Comparison of ENCODE assay signal across 4 worm cellular contexts in genomic region chrII:7945168-7945567, ce11.
A peak's percentile ranks its signal among the peaks of the same experiment; 100 is the strongest.
TF ChIP-seq lines count a peak whose summit lies in the region.

Gene dbt-1, minus strand, starts transcription at chrII:7945206.

TF ChIP-seq in whole organism, L2 larva, 48 proteins besides CTCF, POLR2A, EP300 and RAD21 (continues in another document):
- TF ChIP-seq fos-1 (tag; optimal IDR thresholded peaks at IDR 0.05; lab: Kevin White, UChicago) (peak; percentile 23), Y55F3AM.14 (GFP tag; optimal IDR thresholded peaks at IDR 0.05; lab: Kevin White, UChicago) (no peak), sem-4 (tag; optimal IDR thresholded peaks at IDR 0.05; lab: Kevin White, UChicago) (no peak), mbf-1 (tag; optimal IDR thresholded peaks at IDR 0.05; lab: Kevin White, UChicago) (no peak), sma-3 (GFP tag; optimal IDR thresholded peaks at IDR 0.05; lab: Kevin White, UChicago) (peak; percentile 73), nhr-21 (tag; optimal IDR thresholded peaks at IDR 0.05; lab: Kevin White, UChicago) (peak; percentile 88), lin-13 (GFP tag; optimal IDR thresholded peaks at IDR 0.05; lab: Kevin White, UChicago) (peak; percentile 64), unc-62 (GFP tag; optimal IDR thresholded peaks at IDR 0.05; lab: Kevin White, UChicago) (no peak), sma-9 (GFP tag; optimal IDR thresholded peaks at IDR 0.05; lab: Kevin White, UChicago) (peak; percentile 91), sma-9 (tag; optimal IDR thresholded peaks at IDR 0.05; lab: Kevin White, UChicago) (no peak), crh-2 (tag; optimal IDR thresholded peaks at IDR 0.05; lab: Kevin White, UChicago) (peak; percentile 87), nhr-23 (tag; optimal IDR thresholded peaks at IDR 0.05; lab: Kevin White, UChicago) (no peak), blmp-1 (tag; optimal IDR thresholded peaks at IDR 0.05; lab: Kevin White, UChicago; ENCODE audit: insufficient read depth) (peak; percentile 51), ZK546.5 (tag; optimal IDR thresholded peaks at IDR 0.05; lab: Kevin White, UChicago) (no peak), ama-1 (optimal IDR thresholded peaks at IDR 0.05; lab: Kevin White, UChicago) (peak; percentile 82), nhr-10 (tag; optimal IDR thresholded peaks at IDR 0.05; lab: Kevin White, UChicago) (peak; percentile 29), ztf-1 (GFP tag; conservative IDR thresholded peaks at IDR 0.05; lab: Robert Waterston, UW) (no peak), mab-5 (tag; optimal IDR thresholded peaks at IDR 0.05; lab: Kevin White, UChicago) (peak; percentile 79), R02D3.7 (tag; optimal IDR thresholded peaks at IDR 0.05; lab: Kevin White, UChicago) (peak; percentile 46), dmd-4 (tag; optimal IDR thresholded peaks at IDR 0.05; lab: Kevin White, UChicago) (peak; percentile 26), nhr-11 (tag; optimal IDR thresholded peaks at IDR 0.05; lab: Kevin White, UChicago) (no peak), egl-27 (tag; optimal IDR thresholded peaks at IDR 0.05; lab: Kevin White, UChicago) (peak; percentile 80), nhr-6 (tag; optimal IDR thresholded peaks at IDR 0.05; lab: Kevin White, UChicago) (peak; percentile 71)

TF ChIP-seq in whole organism, L4 larva, 104 proteins besides CTCF, POLR2A, EP300 and RAD21 (continues in another document):
- TF ChIP-seq F26F4.8 (GFP tag; conservative IDR thresholded peaks at IDR 0.05; lab: Robert Waterston, UW) (no peak), saeg-2 (GFP tag; IDR thresholded peaks at IDR 0.05; lab: Robert Waterston, UW) (no peak), skn-1 (tag; optimal IDR thresholded peaks at IDR 0.05; lab: Kevin White, UChicago) (no peak), php-3 (GFP tag; IDR thresholded peaks at IDR 0.05; lab: Robert Waterston, UW) (0 out of 2 replicates have a peak, but pooled peaks have one; percentile 18), tra-1 (GFP tag; IDR thresholded peaks at IDR 0.05; lab: Robert Waterston, UW) (0 out of 2 replicates have a peak, but pooled peaks have one; percentile 10), zfp-3 (GFP tag; conservative IDR thresholded peaks at IDR 0.05; lab: Robert Waterston, UW) (no peak), nhr-11 (tag; optimal IDR thresholded peaks at IDR 0.05; lab: Kevin White, UChicago) (peak; percentile 57), F37D6.2 (tag; optimal IDR thresholded peaks at IDR 0.05; lab: Kevin White, UChicago) (peak; percentile 38), hif-1 (tag; optimal IDR thresholded peaks at IDR 0.05; lab: Kevin White, UChicago) (peak in 1 of 2 experiments; percentile 32), ceh-32 (tag; optimal IDR thresholded peaks at IDR 0.05; lab: Kevin White, UChicago; ENCODE audit: poor library complexity) (no peak), jun-1 (tag; optimal IDR thresholded peaks at IDR 0.05; lab: Kevin White, UChicago) (peak; percentile 24), ZK546.5 (tag; optimal IDR thresholded peaks at IDR 0.05; lab: Kevin White, UChicago) (no peak), D1046.2 (GFP tag; IDR thresholded peaks at IDR 0.05; lab: Robert Waterston, UW) (no peak), daf-19 (GFP tag; conservative IDR thresholded peaks at IDR 0.05; lab: Robert Waterston, UW) (no peak), dmd-6 (GFP tag; IDR thresholded peaks at IDR 0.05; lab: Robert Waterston, UW) (no peak; the same call in 1 of the 2 replicates), Y48G9A.11 (GFP tag; IDR thresholded peaks at IDR 0.05; lab: Robert Waterston, UW) (no peak), nhr-102 (tag; optimal IDR thresholded peaks at IDR 0.05; lab: Kevin White, UChicago) (peak; percentile 83), spr-1 (tag; optimal IDR thresholded peaks at IDR 0.05; lab: Kevin White, UChicago) (peak; percentile 15), ama-1 (optimal IDR thresholded peaks at IDR 0.05; lab: Kevin White, UChicago) (peak; percentile 43), duxl-1 (tag; optimal IDR thresholded peaks at IDR 0.05; lab: Kevin White, UChicago; ENCODE audit: poor library complexity) (peak; percentile 86), hlh-30 (tag; optimal IDR thresholded peaks at IDR 0.05; lab: Kevin White, UChicago; ENCODE audit: insufficient read depth) (peak; percentile 53), rbr-2 (tag; optimal IDR thresholded peaks at IDR 0.05; lab: Kevin White, UChicago) (peak; percentile 72), tag-97 (GFP tag; IDR thresholded peaks at IDR 0.05; lab: Robert Waterston, UW) (no peak)

TF ChIP-seq in whole organism, late embryonic, 69 proteins besides CTCF, POLR2A, EP300 and RAD21:
- peak; percentile 32 for TF ChIP-seq nfya-1 (tag; optimal IDR thresholded peaks at IDR 0.05; lab: Kevin White, UChicago)
- no peak for TF ChIP-seq ceh-22 (tag; optimal IDR thresholded peaks at IDR 0.05; lab: Kevin White, UChicago)
- TF ChIP-seq tbx-2 (tag; optimal IDR thresholded peaks at IDR 0.05; lab: Kevin White, UChicago) = peak; percentile 34
- peak; percentile 4 for TF ChIP-seq dve-1 (tag; optimal IDR thresholded peaks at IDR 0.05; lab: Kevin White, UChicago)
- no peak for TF ChIP-seq hlh-13 (GFP tag; optimal IDR thresholded peaks at IDR 0.05; lab: Kevin White, UChicago)
- peak; percentile 41 for TF ChIP-seq unc-55 (GFP tag; optimal IDR thresholded peaks at IDR 0.05; lab: Kevin White, UChicago)

TF ChIP-seq in whole organism, mixed stage, embryonic, 35 proteins besides CTCF, POLR2A, EP300 and RAD21:
- TF ChIP-seq blmp-1 (tag; optimal IDR thresholded peaks at IDR 0.05; lab: Kevin White, UChicago) (no peak), pha-4 (tag; optimal IDR thresholded peaks at IDR 0.05; lab: Kevin White, UChicago) (peak; percentile 71), ces-1 (GFP tag; optimal IDR thresholded peaks at IDR 0.05; lab: Kevin White, UChicago) (peak; percentile 38), ham-2 (GFP tag; optimal IDR thresholded peaks at IDR 0.05; lab: Kevin White, UChicago) (no peak), drap-1 (GFP tag; optimal IDR thresholded peaks at IDR 0.05; lab: Kevin White, UChicago) (no peak), mep-1 (tag; optimal IDR thresholded peaks at IDR 0.05; lab: Kevin White, UChicago) (peak; percentile 65), mab-5 (tag; optimal IDR thresholded peaks at IDR 0.05; lab: Kevin White, UChicago) (no peak), bed-3 (GFP tag; optimal IDR thresholded peaks at IDR 0.05; lab: Kevin White, UChicago) (no peak), unc-39 (tag; optimal IDR thresholded peaks at IDR 0.05; lab: Kevin White, UChicago) (no peak), snpc-4 (tag; optimal IDR thresholded peaks at IDR 0.05; lab: Kevin White, UChicago) (no peak), unc-62 (GFP tag; optimal IDR thresholded peaks at IDR 0.05; lab: Kevin White, UChicago) (peak; percentile 3), M03D4.4 (tag; optimal IDR thresholded peaks at IDR 0.05; lab: Kevin White, UChicago) (no peak), ceh-39 (tag; optimal IDR thresholded peaks at IDR 0.05; lab: Kevin White, UChicago) (no peak), sem-2 (GFP tag; optimal IDR thresholded peaks at IDR 0.05; lab: Kevin White, UChicago) (no peak), nhr-12 (tag; optimal IDR thresholded peaks at IDR 0.05; lab: Kevin White, UChicago) (no peak), ceh-83 (GFP tag; optimal IDR thresholded peaks at IDR 0.05; lab: Kevin White, UChicago) (no peak), ztf-11 (tag; optimal IDR thresholded peaks at IDR 0.05; lab: Kevin White, UChicago) (no peak), flh-1 (GFP tag; optimal IDR thresholded peaks at IDR 0.05; lab: Kevin White, UChicago) (no peak), sptf-1 (tag; optimal IDR thresholded peaks at IDR 0.05; lab: Kevin White, UChicago) (no peak), ceh-43 (GFP tag; optimal IDR thresholded peaks at IDR 0.05; lab: Kevin White, UChicago) (no peak), hlh-1 (tag; optimal IDR thresholded peaks at IDR 0.05; lab: Kevin White, UChicago) (peak; percentile 51), zip-8 (tag; optimal IDR thresholded peaks at IDR 0.05; lab: Kevin White, UChicago) (no peak), tbx-8 (GFP tag; optimal IDR thresholded peaks at IDR 0.05; lab: Kevin White, UChicago) (no peak), lin-13 (tag; optimal IDR thresholded peaks at IDR 0.05; lab: Kevin White, UChicago) (peak; percentile 45), lin-32 (GFP tag; optimal IDR thresholded peaks at IDR 0.05; lab: Kevin White, UChicago) (no peak), nhr-28 (tag; optimal IDR thresholded peaks at IDR 0.05; lab: Kevin White, UChicago) (no peak), nhr-237 (tag; optimal IDR thresholded peaks at IDR 0.05; lab: Kevin White, UChicago) (peak; percentile 64), cnd-1 (tag; optimal IDR thresholded peaks at IDR 0.05; lab: Kevin White, UChicago) (no peak), elt-1 (tag; optimal IDR thresholded peaks at IDR 0.05; lab: Kevin White, UChicago; ENCODE audit: borderline replicate concordance, insufficient read depth) (no peak), nhr-76 (tag; optimal IDR thresholded peaks at IDR 0.05; lab: Kevin White, UChicago) (no peak), unc-120 (tag; optimal IDR thresholded peaks at IDR 0.05; lab: Kevin White, UChicago; ENCODE audit: poor library complexity, severe bottlenecking) (no peak), elt-3 (tag; optimal IDR thresholded peaks at IDR 0.05; lab: Kevin White, UChicago) (no peak), lsy-2 (tag; optimal IDR thresholded peaks at IDR 0.05; lab: Kevin White, UChicago) (peak; percentile 74), nhr-2 (tag; optimal IDR thresholded peaks at IDR 0.05; lab: Kevin White, UChicago) (no peak), mls-2 (tag; optimal IDR thresholded peaks at IDR 0.05; lab: Kevin White, UChicago) (no peak)
